Fruit fly (Drosophila melanogaster): ENCODE data around the gene Datp.

DNA sequence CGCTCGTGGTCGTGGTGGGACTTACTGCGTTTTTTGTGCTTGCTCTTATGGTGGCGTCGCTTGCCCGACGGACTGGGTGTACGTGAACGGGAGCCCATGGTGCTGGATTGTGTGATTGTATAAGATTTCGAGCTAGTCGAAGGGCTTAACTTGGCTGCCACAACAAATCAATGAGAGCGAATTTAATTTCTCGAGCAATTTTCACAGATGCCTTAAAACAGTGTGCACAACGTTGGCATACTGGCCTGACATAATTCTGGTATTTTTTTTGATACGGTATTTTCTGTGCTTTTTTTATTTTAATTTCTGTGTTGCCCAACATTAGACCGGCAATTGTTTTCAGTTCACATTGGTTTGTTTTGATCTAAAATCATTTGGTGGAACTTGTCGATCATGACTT is 682 bp downstream of the Datp start, which contains the start of gene Arglu1:
- TF ChIP-seq CG8478 (optimal IDR thresholded peaks at IDR 0.05): no peak
- no peak for TF ChIP-seq CTCF (optimal IDR thresholded peaks at IDR 0.05)

Data from S2 (cell line).